Worm (Caenorhabditis elegans): ENCODE data around the gene clhm-1.

Gene clhm-1

ce11 chrII:6884568-6884967 lies 13.8 kb upstream of the clhm-1 start:
- TF ChIP-seq ets-7 (tag; optimal IDR thresholded peaks at IDR 0.05) (no peak), B0310.2 (tag; optimal IDR thresholded peaks at IDR 0.05) (no peak), tbx-37 (GFP tag; conservative IDR thresholded peaks at IDR 0.05) (no peak), hnd-1 (tag; optimal IDR thresholded peaks at IDR 0.05) (no peak), F13C5.2 (tag; optimal IDR thresholded peaks at IDR 0.05) (no peak), tbx-11 (GFP tag; IDR thresholded peaks at IDR 0.05) (no peak), hmg-4 (GFP tag; optimal IDR thresholded peaks at IDR 0.05) (no peak), ama-1 (optimal IDR thresholded peaks at IDR 0.05) (no peak), flt-1 (GFP tag; IDR thresholded peaks at IDR 0.05) (no peak), ceh-36 (tag; optimal IDR thresholded peaks at IDR 0.05) (no peak), scrt-1 (GFP tag; IDR thresholded peaks at IDR 0.05) (no peak)

ce11 chrII:6883716-6884115 lies 12.9 kb upstream of the clhm-1 start, which contains the start of gene pmp-1:
pmp-1 (minus strand) TSS chrII:6883754.
- TF ChIP-seq aly-1 (tag; optimal IDR thresholded peaks at IDR 0.05) (no peak), tbx-11 (GFP tag; IDR thresholded peaks at IDR 0.05) (no peak), F13C5.2 (tag; optimal IDR thresholded peaks at IDR 0.05) (no peak), flt-1 (GFP tag; IDR thresholded peaks at IDR 0.05) (no peak), hmg-4 (GFP tag; optimal IDR thresholded peaks at IDR 0.05) (no peak), sea-1 (GFP tag; conservative IDR thresholded peaks at IDR 0.05) (no peak), ceh-36 (tag; optimal IDR thresholded peaks at IDR 0.05) (no peak), tra-4 (tag; optimal IDR thresholded peaks at IDR 0.05) (no peak), ama-1 (optimal IDR thresholded peaks at IDR 0.05) (no peak), hmbx-1 (tag; optimal IDR thresholded peaks at IDR 0.05) (no peak), ceh-13 (GFP tag; optimal IDR thresholded peaks at IDR 0.05) (no peak), B0310.2 (tag; optimal IDR thresholded peaks at IDR 0.05) (no peak), scrt-1 (GFP tag; IDR thresholded peaks at IDR 0.05) (no peak), hnd-1 (tag; optimal IDR thresholded peaks at IDR 0.05) (no peak), ets-7 (tag; optimal IDR thresholded peaks at IDR 0.05) (no peak), pes-1 (GFP tag; IDR thresholded peaks at IDR 0.05) (no peak), tbx-37 (GFP tag; conservative IDR thresholded peaks at IDR 0.05) (no peak)

ce11 chrII:6882335-6882734 lies 11.5 kb upstream of the clhm-1 start:
- TF ChIP-seq sea-1 (GFP tag; conservative IDR thresholded peaks at IDR 0.05) (no peak), scrt-1 (GFP tag; IDR thresholded peaks at IDR 0.05) (no peak), tra-4 (tag; optimal IDR thresholded peaks at IDR 0.05) (no peak), tbx-11 (GFP tag; IDR thresholded peaks at IDR 0.05) (no peak)

ce11 chrII:6880067-6880466 lies 9.3 kb upstream of the clhm-1 start, which contains the start of gene C44B7.7:
C44B7.7 (minus strand) TSS chrII:6880167.
- no peak for TF ChIP-seq ama-1 (optimal IDR thresholded peaks at IDR 0.05)
- no peak for TF ChIP-seq sea-1 (GFP tag; conservative IDR thresholded peaks at IDR 0.05)
- no peak for TF ChIP-seq ets-7 (tag; optimal IDR thresholded peaks at IDR 0.05)
- no peak for TF ChIP-seq ceh-36 (tag; optimal IDR thresholded peaks at IDR 0.05)
- no peak for TF ChIP-seq ceh-13 (GFP tag; optimal IDR thresholded peaks at IDR 0.05)
- TF ChIP-seq flt-1 (GFP tag; IDR thresholded peaks at IDR 0.05) = no peak
- TF ChIP-seq aly-1 (tag; optimal IDR thresholded peaks at IDR 0.05) = no peak
- TF ChIP-seq scrt-1 (GFP tag; IDR thresholded peaks at IDR 0.05) = no peak
- no peak for TF ChIP-seq hmbx-1 (tag; optimal IDR thresholded peaks at IDR 0.05)
- TF ChIP-seq B0310.2 (tag; optimal IDR thresholded peaks at IDR 0.05) = no peak
- no peak for TF ChIP-seq tra-4 (tag; optimal IDR thresholded peaks at IDR 0.05)
- no peak for TF ChIP-seq F13C5.2 (tag; optimal IDR thresholded peaks at IDR 0.05)
- TF ChIP-seq tbx-37 (GFP tag; conservative IDR thresholded peaks at IDR 0.05) = no peak
- no peak for TF ChIP-seq hnd-1 (tag; optimal IDR thresholded peaks at IDR 0.05)
- no peak for TF ChIP-seq tbx-11 (GFP tag; IDR thresholded peaks at IDR 0.05)
- no peak for TF ChIP-seq pes-1 (GFP tag; IDR thresholded peaks at IDR 0.05)
- no peak for TF ChIP-seq hmg-4 (GFP tag; optimal IDR thresholded peaks at IDR 0.05)

ce11 chrII:6877881-6878280 lies 7.1 kb upstream of the clhm-1 start:
- TF ChIP-seq hmg-4 (GFP tag; optimal IDR thresholded peaks at IDR 0.05) = no peak
- no peak for TF ChIP-seq tra-4 (tag; optimal IDR thresholded peaks at IDR 0.05)
- no peak for TF ChIP-seq hnd-1 (tag; optimal IDR thresholded peaks at IDR 0.05)
- no peak for TF ChIP-seq aly-1 (tag; optimal IDR thresholded peaks at IDR 0.05)
- TF ChIP-seq ets-7 (tag; optimal IDR thresholded peaks at IDR 0.05) = no peak
- TF ChIP-seq F13C5.2 (tag; optimal IDR thresholded peaks at IDR 0.05) = no peak
- TF ChIP-seq hmbx-1 (tag; optimal IDR thresholded peaks at IDR 0.05) = no peak
- no peak for TF ChIP-seq flt-1 (GFP tag; IDR thresholded peaks at IDR 0.05)
- TF ChIP-seq scrt-1 (GFP tag; IDR thresholded peaks at IDR 0.05) = no peak
- no peak for TF ChIP-seq pes-1 (GFP tag; IDR thresholded peaks at IDR 0.05)
- no peak for TF ChIP-seq B0310.2 (tag; optimal IDR thresholded peaks at IDR 0.05)
- TF ChIP-seq ceh-13 (GFP tag; optimal IDR thresholded peaks at IDR 0.05) = no peak

ce11 chrII:6876957-6877356 lies 6.1 kb upstream of the clhm-1 start, which contains the start of gene slc-36.5:
slc-36.5 (minus strand) TSS chrII:6877057.
- TF ChIP-seq ceh-13 (GFP tag; optimal IDR thresholded peaks at IDR 0.05) (no peak), flt-1 (GFP tag; IDR thresholded peaks at IDR 0.05) (no peak), scrt-1 (GFP tag; IDR thresholded peaks at IDR 0.05) (no peak), tra-4 (tag; optimal IDR thresholded peaks at IDR 0.05) (no peak)

- TF ChIP-seq ceh-36 (tag; optimal IDR thresholded peaks at IDR 0.05) (no peak), pes-1 (GFP tag; IDR thresholded peaks at IDR 0.05) (no peak), tra-4 (tag; optimal IDR thresholded peaks at IDR 0.05) (no peak), ceh-13 (GFP tag; optimal IDR thresholded peaks at IDR 0.05) (no peak), ets-7 (tag; optimal IDR thresholded peaks at IDR 0.05) (no peak), sea-1 (GFP tag; conservative IDR thresholded peaks at IDR 0.05) (no peak), flt-1 (GFP tag; IDR thresholded peaks at IDR 0.05) (no peak), aly-1 (tag; optimal IDR thresholded peaks at IDR 0.05) (no peak), hnd-1 (tag; optimal IDR thresholded peaks at IDR 0.05) (no peak), ama-1 (optimal IDR thresholded peaks at IDR 0.05) (no peak), hmg-4 (GFP tag; optimal IDR thresholded peaks at IDR 0.05) (no peak)
Observed at ce11 chrII:6872493-6872892, 1.7 kb upstream of the clhm-1 start, which contains the start of gene C44B7.5. C44B7.5 (minus strand) TSS chrII:6872593.

ce11 chrII:6863652-6864051 lies 7.2 kb downstream of the clhm-1 start, which contains the start of gene aff-1:
aff-1 (minus strand) TSS chrII:6863752.
- no peak for TF ChIP-seq F13C5.2 (tag; optimal IDR thresholded peaks at IDR 0.05)
- no peak for TF ChIP-seq scrt-1 (GFP tag; IDR thresholded peaks at IDR 0.05)
- TF ChIP-seq tra-4 (tag; optimal IDR thresholded peaks at IDR 0.05) = no peak
- no peak for TF ChIP-seq ets-7 (tag; optimal IDR thresholded peaks at IDR 0.05)
- TF ChIP-seq ceh-13 (GFP tag; optimal IDR thresholded peaks at IDR 0.05) = no peak
- no peak for TF ChIP-seq B0310.2 (tag; optimal IDR thresholded peaks at IDR 0.05)
- TF ChIP-seq tbx-11 (GFP tag; IDR thresholded peaks at IDR 0.05) = no peak
- TF ChIP-seq flt-1 (GFP tag; IDR thresholded peaks at IDR 0.05) = no peak
- no peak for TF ChIP-seq sea-1 (GFP tag; conservative IDR thresholded peaks at IDR 0.05)
- TF ChIP-seq aly-1 (tag; optimal IDR thresholded peaks at IDR 0.05) = no peak
- no peak for TF ChIP-seq ama-1 (optimal IDR thresholded peaks at IDR 0.05)
- TF ChIP-seq pes-1 (GFP tag; IDR thresholded peaks at IDR 0.05) = no peak
- no peak for TF ChIP-seq hmbx-1 (tag; optimal IDR thresholded peaks at IDR 0.05)
- no peak for TF ChIP-seq ceh-36 (tag; optimal IDR thresholded peaks at IDR 0.05)
- no peak for TF ChIP-seq hnd-1 (tag; optimal IDR thresholded peaks at IDR 0.05)
- TF ChIP-seq tbx-37 (GFP tag; conservative IDR thresholded peaks at IDR 0.05) = no peak
- TF ChIP-seq hmg-4 (GFP tag; optimal IDR thresholded peaks at IDR 0.05) = no peak
